Worm (Caenorhabditis elegans) whole organism, L1 larva: ENCODE measurements around the gene R10E11.9.

Experiments
- C04F5.9 ChIP-seq: sonication (generic microtip); optimal IDR thresholded peaks from 2 replicates; lab custom pipeline; 2016; ENCODE audit warnings: missing genetic modification characterization, missing compliant biosample characterization
- C16A3.4 ChIP-seq: fragments of 150-350 bp; optimal IDR thresholded peaks from 2 replicates; lab custom pipeline; 2014; ENCODE audit warnings: missing biosample characterization, missing genetic modification characterization
- alr-1 ChIP-seq: fragments of 200-800 bp; sonication (Bioruptor generic); optimal IDR thresholded peaks from 2 replicates; lab custom pipeline; 2018; ENCODE audit warnings: borderline replicate concordance, mild to moderate bottlenecking, missing genetic modification characterization, missing compliant biosample characterization
- ceh-63 ChIP-seq: fragments of 200-800 bp; sonication (Bioruptor generic); optimal IDR thresholded peaks from 2 replicates; lab custom pipeline; 2018; ENCODE audit warnings: mild to moderate bottlenecking, missing genetic modification characterization, missing compliant biosample characterization
- ceh-8 ChIP-seq: fragments of 200-800 bp; sonication (Bioruptor generic); optimal IDR thresholded peaks from 2 replicates; lab custom pipeline; 2018; ENCODE audit warnings: mild to moderate bottlenecking, missing genetic modification characterization, moderate library complexity, missing compliant biosample characterization
- ceh-82 ChIP-seq, 3 experiments: fragments of 150-350 bp in 1 of 3; sonication (generic microtip) in 2 of 3; optimal IDR thresholded peaks; 2 replicates each; lab custom pipeline; 2014 to 2017; ENCODE audit warnings: missing biosample characterization in 3 of 3, missing genetic modification characterization in 3 of 3
- ceh-88 ChIP-seq: fragments of 200-800 bp; sonication (Bioruptor generic); IDR thresholded peaks from 2 replicates; pipeline ENCODE4 v1.3.6; 2022; ENCODE audit warnings: missing genetic modification characterization, missing compliant biosample characterization
- ceh-90 ChIP-seq: sonication (generic microtip); optimal IDR thresholded peaks from 2 replicates; lab custom pipeline; 2016; ENCODE audit warnings: missing genetic modification characterization, missing compliant biosample characterization
- dsc-1 ChIP-seq: sonication (generic microtip); optimal IDR thresholded peaks from 2 replicates; lab custom pipeline; 2016; ENCODE audit warnings: mild to moderate bottlenecking, missing genetic modification characterization, missing compliant biosample characterization
- efl-1 ChIP-seq, 4 experiments: fragments of 150-350 bp; optimal IDR thresholded peaks in 3 of 4; peaks in 1 of 4; 1 replicate in 1 of 4; 2 replicates in 3 of 4; lab custom pipeline; 2014; ENCODE audit warnings: missing biosample characterization in 2 of 4, missing genetic modification characterization in 2 of 4, missing genetic modification reagents in 2 of 4
- egl-13 ChIP-seq: sonication (generic microtip); optimal IDR thresholded peaks from 2 replicates; lab custom pipeline; 2016; ENCODE audit warnings: missing genotype, missing genetic modification reagents, missing genetic modification characterization, missing compliant biosample characterization
- elt-2 ChIP-seq: sonication (generic microtip); optimal IDR thresholded peaks from 2 replicates; lab custom pipeline; 2016; ENCODE audit warnings: missing genetic modification characterization, mild to moderate bottlenecking, inconsistent platforms, missing compliant biosample characterization, missing genetic modification reagents
- fkh-10 ChIP-seq: sonication (generic microtip); optimal IDR thresholded peaks from 2 replicates; lab custom pipeline; 2017; ENCODE audit warnings: missing biosample characterization, missing genetic modification reagents, missing genetic modification characterization
- fkh-8 ChIP-seq: sonication (generic microtip); optimal IDR thresholded peaks from 2 replicates; lab custom pipeline; 2016; ENCODE audit warnings: mild to moderate bottlenecking, missing genetic modification characterization, missing compliant biosample characterization
- hlh-17 ChIP-seq: fragments of 200-800 bp; sonication (Bioruptor generic); optimal IDR thresholded peaks from 2 replicates; lab custom pipeline; 2018; ENCODE audit warnings: missing genetic modification characterization, mild to moderate bottlenecking, missing compliant biosample characterization, moderate library complexity, borderline replicate concordance
- lin-13 ChIP-seq: fragments of 150-350 bp; optimal IDR thresholded peaks from 2 replicates; lab custom pipeline; 2014; ENCODE audit warnings: missing biosample characterization, missing genetic modification reagents, missing genetic modification characterization
- lin-14 ChIP-seq: fragments of 200-800 bp; sonication (Bioruptor generic); optimal IDR thresholded peaks from 2 replicates; lab custom pipeline; 2018; ENCODE audit warnings: mild to moderate bottlenecking, missing genetic modification characterization, moderate library complexity, missing compliant biosample characterization
- lin-15B ChIP-seq: fragments of 150-350 bp; sonication (generic microtip); optimal IDR thresholded peaks from 3 replicates; lab custom pipeline; 2014; ENCODE audit warnings: missing biosample characterization, missing genetic modification characterization
- lin-35 ChIP-seq, 2 experiments: fragments of 150-350 bp; optimal IDR thresholded peaks; 2 replicates each; lab custom pipeline; 2014; ENCODE audit warnings: missing biosample characterization in 2 of 2, missing genetic modification characterization in 2 of 2, missing genetic modification reagents in 2 of 2
- lsy-2 ChIP-seq, 2 experiments: fragments of 150-350 bp; optimal IDR thresholded peaks; 2 replicates each; lab custom pipeline; 2014; ENCODE audit warnings: missing biosample characterization in 2 of 2, missing genetic modification characterization in 2 of 2
- mdl-1 ChIP-seq, 2 experiments: fragments of 150-350 bp; optimal IDR thresholded peaks; 2 replicates each; lab custom pipeline; 2014 to 2017; ENCODE audit warnings: missing biosample characterization in 2 of 2, missing genetic modification characterization in 2 of 2, inconsistent platforms in 1 of 2
- mef-2 ChIP-seq: fragments of 150-350 bp; optimal IDR thresholded peaks from 2 replicates; lab custom pipeline; 2014; ENCODE audit warnings: missing biosample characterization, missing genetic modification characterization
- nhr-12 ChIP-seq: sonication (generic microtip); optimal IDR thresholded peaks from 2 replicates; lab custom pipeline; 2017; ENCODE audit warnings: missing biosample characterization, missing genetic modification characterization
- nhr-19 ChIP-seq: fragments of 200-800 bp; sonication (Bioruptor generic); conservative IDR thresholded peaks from 2 replicates; pipeline ENCODE4 v1.3.6; 2022; ENCODE audit warnings: missing genetic modification characterization, missing compliant biosample characterization
- nhr-20 ChIP-seq: sonication (generic microtip); optimal IDR thresholded peaks from 2 replicates; lab custom pipeline; 2016; ENCODE audit warnings: mild to moderate bottlenecking, missing genetic modification characterization, missing compliant biosample characterization
- nhr-237 ChIP-seq: fragments of 150-350 bp; optimal IDR thresholded peaks from 2 replicates; lab custom pipeline; 2014; ENCODE audit warnings: missing biosample characterization, missing genetic modification characterization
- nhr-28 ChIP-seq: fragments of 150-350 bp; optimal IDR thresholded peaks from 2 replicates; lab custom pipeline; 2014; ENCODE audit warnings: missing biosample characterization, missing genetic modification characterization
- nhr-47 ChIP-seq: sonication (generic microtip); optimal IDR thresholded peaks from 2 replicates; lab custom pipeline; 2016; ENCODE audit warnings: mild to moderate bottlenecking, missing genetic modification characterization, moderate library complexity, missing compliant biosample characterization
- nhr-71 ChIP-seq: sonication (generic microtip); optimal IDR thresholded peaks from 2 replicates; lab custom pipeline; 2016; ENCODE audit warnings: mild to moderate bottlenecking, missing genetic modification characterization, moderate library complexity, missing compliant biosample characterization
- nhr-76 ChIP-seq: sonication (generic microtip); optimal IDR thresholded peaks from 2 replicates; lab custom pipeline; 2017; ENCODE audit warnings: missing biosample characterization, missing genetic modification characterization
- nhr-85 ChIP-seq: sonication (generic microtip); peaks from one replicate; lab custom pipeline; 2016; ENCODE audit warnings: missing genetic modification characterization, inconsistent platforms, missing compliant biosample characterization
- pag-3 ChIP-seq: sonication (generic microtip); optimal IDR thresholded peaks from 2 replicates; lab custom pipeline; 2017; ENCODE audit warnings: missing genetic modification characterization, mild to moderate bottlenecking, missing compliant biosample characterization, antibody characterized with exemption, borderline replicate concordance; ENCODE audit not compliant: insufficient read depth
- pax-3 ChIP-seq: fragments of 200-800 bp; sonication (Bioruptor generic); optimal IDR thresholded peaks from 2 replicates; lab custom pipeline; 2018; ENCODE audit warnings: mild to moderate bottlenecking, missing genetic modification characterization, moderate library complexity, missing compliant biosample characterization
- rnt-1 ChIP-seq: sonication (generic microtip); optimal IDR thresholded peaks from 2 replicates; lab custom pipeline; 2016; ENCODE audit warnings: mild to moderate bottlenecking, missing genetic modification characterization, moderate library complexity, missing compliant biosample characterization
- skn-1 ChIP-seq: fragments of 150-350 bp; optimal IDR thresholded peaks from 2 replicates; lab custom pipeline; 2014; ENCODE audit warnings: missing biosample characterization, missing genetic modification characterization
- snpc-4 ChIP-seq: fragments of 150-350 bp; optimal IDR thresholded peaks from 2 replicates; lab custom pipeline; 2014; ENCODE audit warnings: missing biosample characterization, missing genetic modification characterization
- snu-23 ChIP-seq: sonication (generic microtip); optimal IDR thresholded peaks from 2 replicates; lab custom pipeline; 2016; ENCODE audit warnings: missing genetic modification characterization, missing compliant biosample characterization
- swsn-7 ChIP-seq: sonication (generic microtip); optimal IDR thresholded peaks from 2 replicates; lab custom pipeline; 2016; ENCODE audit warnings: missing genetic modification characterization, missing compliant biosample characterization
- tbx-2 ChIP-seq: sonication (generic microtip); optimal IDR thresholded peaks from 2 replicates; lab custom pipeline; 2016; ENCODE audit warnings: missing genetic modification characterization, missing compliant biosample characterization
- unc-130 ChIP-seq: fragments of 150-350 bp; optimal IDR thresholded peaks from 2 replicates; lab custom pipeline; 2017; ENCODE audit warnings: missing biosample characterization, missing genetic modification characterization, inconsistent platforms
- vab-15 ChIP-seq: sonication (generic microtip); optimal IDR thresholded peaks from 2 replicates; lab custom pipeline; 2017; ENCODE audit warnings: missing genotype, mild to moderate bottlenecking, missing genetic modification characterization, missing compliant biosample characterization
- xbp-1 ChIP-seq: sonication (generic microtip); optimal IDR thresholded peaks from 2 replicates; lab custom pipeline; 2016; ENCODE audit warnings: missing genetic modification characterization, missing compliant biosample characterization
- zip-4 ChIP-seq: fragments of 200-800 bp; sonication (Bioruptor generic); optimal IDR thresholded peaks from 2 replicates; lab custom pipeline; 2018; ENCODE audit warnings: mild to moderate bottlenecking, missing genetic modification characterization, moderate library complexity, missing compliant biosample characterization
- ztf-4 ChIP-seq: fragments of 150-350 bp; optimal IDR thresholded peaks from 2 replicates; lab custom pipeline; 2014; ENCODE audit warnings: missing biosample characterization, missing genetic modification characterization

R10E11.9 gene

DNA sequence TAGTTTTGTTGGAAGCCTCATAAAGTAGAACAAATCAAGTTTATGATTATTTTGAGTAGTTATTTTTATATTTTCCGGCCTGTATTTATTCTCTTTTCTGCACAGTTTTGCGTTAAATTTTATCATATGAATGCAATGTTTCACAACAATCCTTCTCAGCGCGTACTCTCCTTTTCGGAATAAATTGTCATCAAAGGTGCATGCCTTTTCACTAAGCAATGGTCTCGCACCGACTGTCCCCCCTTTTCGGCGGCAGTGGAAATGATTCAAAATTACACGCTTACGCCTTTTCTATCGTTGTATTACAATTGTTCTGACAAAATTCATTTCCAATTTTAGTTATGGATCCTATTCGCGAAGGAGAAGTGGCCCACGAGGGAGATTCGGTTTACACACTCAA, 46.3 kb downstream of the R10E11.9 start, which contains the start of the genes iff-1 and cdk-1 (continued):
- TF ChIP-seq ceh-88 (GFP tag; lab: Robert Waterston, UW) (no peak), rnt-1 (tag; lab: Kevin White, UChicago) (peak; percentile 43), efl-1 (optimal IDR thresholded peaks at IDR 0.05; lab: Kevin White, UChicago) (peak; percentile 87 to 95), efl-1 (GFP tag; optimal IDR thresholded peaks at IDR 0.05 in 1 of 2; lab: Kevin White, UChicago) (peak; percentile 89 to 98), fkh-10 (no peak), nhr-47 (tag; lab: Kevin White, UChicago) (peak; percentile 7), ceh-8 (GFP tag; lab: Kevin White, UChicago) (no peak), nhr-71 (tag; lab: Kevin White, UChicago) (peak; percentile 24), nhr-76 (tag; lab: Kevin White, UChicago) (no peak), snpc-4 (tag; lab: Kevin White, UChicago) (no peak), tbx-2 (tag; lab: Kevin White, UChicago) (peak; percentile 0), fkh-8 (tag; lab: Kevin White, UChicago) (no peak), skn-1 (tag; lab: Kevin White, UChicago) (peak; percentile 83), elt-2 (tag; lab: Kevin White, UChicago) (no peak), lsy-2 (tag; optimal IDR thresholded peaks at IDR 0.05; lab: Kevin White, UChicago) (peak; percentile 57 to 82), lin-13 (GFP tag; lab: Kevin White, UChicago) (no peak), ceh-63 (no peak), vab-15 (tag; lab: Kevin White, UChicago) (no peak), dsc-1 (tag; lab: Kevin White, UChicago) (no peak), C16A3.4 (peak; percentile 43), zip-4 (GFP tag; lab: Kevin White, UChicago) (no peak), mef-2 (no peak), ceh-82 (tag; optimal IDR thresholded peaks at IDR 0.05; lab: Kevin White, UChicago) (peak in 1 of 3 experiments; percentile 47), xbp-1 (peak; percentile 8), pax-3 (no peak), ztf-4 (tag; lab: Kevin White, UChicago) (no peak), nhr-237 (tag; lab: Kevin White, UChicago) (no peak), lin-35 (GFP tag; optimal IDR thresholded peaks at IDR 0.05; lab: Kevin White, UChicago) (peak; percentile 82 to 94), alr-1 (tag; lab: Kevin White, UChicago) (no peak)

DNA sequence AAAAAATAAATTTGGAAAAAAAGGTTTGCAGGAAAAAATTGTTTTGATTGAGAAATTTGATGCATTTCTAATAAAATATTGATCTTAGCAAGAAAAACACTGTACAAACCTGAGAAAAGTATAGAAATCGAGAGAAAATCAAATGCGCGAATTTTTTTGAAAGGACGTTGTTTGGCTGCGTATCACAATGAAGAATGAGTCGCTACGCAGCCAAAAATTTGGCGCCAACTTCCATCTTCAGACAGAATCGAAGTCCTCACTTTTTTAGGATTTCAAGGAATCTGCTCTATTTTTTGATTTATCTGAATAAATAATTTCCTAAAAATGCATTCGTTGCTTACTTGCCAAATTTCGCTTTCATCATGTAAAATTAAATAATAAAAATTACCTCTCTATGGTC, 46.8 kb downstream of the R10E11.9 start:
- TF ChIP-seq efl-1 (optimal IDR thresholded peaks at IDR 0.05; lab: Kevin White, UChicago) (peak in 1 of 2 experiments; percentile 52), efl-1 (GFP tag; optimal IDR thresholded peaks at IDR 0.05 in 1 of 2; lab: Kevin White, UChicago) (peak in 1 of 2 experiments; percentile 47), hlh-17 (no peak)
- TF ChIP-seq, all 84 proteins: peak for 1

DNA sequence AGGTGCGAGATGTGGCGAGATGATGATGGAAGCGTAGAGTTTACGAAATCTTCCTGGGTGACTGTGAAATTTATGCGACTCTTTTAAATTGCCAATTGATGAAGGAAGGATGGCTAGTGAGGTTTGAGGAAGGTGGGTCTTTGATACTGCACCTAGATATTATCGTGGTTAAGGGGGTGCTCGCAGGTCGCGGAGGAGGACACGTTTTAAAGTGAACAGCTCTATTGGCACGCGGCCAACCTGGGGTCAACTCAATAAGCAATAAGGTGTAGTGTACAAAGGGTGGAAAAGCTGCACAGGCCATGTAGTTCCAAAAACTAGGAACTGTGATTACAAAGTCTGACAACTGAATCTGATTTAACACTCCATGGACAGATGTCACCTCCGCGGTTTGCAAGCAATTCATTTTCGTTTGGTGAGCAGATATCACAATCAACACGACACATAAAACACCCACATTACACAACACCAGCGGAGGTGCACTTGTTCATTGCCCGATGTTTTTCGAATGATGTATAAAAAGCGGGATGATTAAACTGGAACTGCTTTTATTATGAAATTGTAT, 48.0 kb downstream of the R10E11.9 start:
- TF ChIP-seq lin-13 (GFP tag; lab: Kevin White, UChicago), result no peak
- peak; percentile 32 for TF ChIP-seq rnt-1 (tag; lab: Kevin White, UChicago)
- no peak for TF ChIP-seq egl-13
- no peak for TF ChIP-seq nhr-85 (tag; lab: Kevin White, UChicago)
- TF ChIP-seq lin-14, result peak; percentile 20
- no peak for TF ChIP-seq C04F5.9 (tag; lab: Kevin White, UChicago)
- no peak for TF ChIP-seq efl-1 (optimal IDR thresholded peaks at IDR 0.05; lab: Kevin White, UChicago)
- peak in 1 of 2 experiments; percentile 80 for TF ChIP-seq efl-1 (GFP tag; optimal IDR thresholded peaks at IDR 0.05 in 1 of 2; lab: Kevin White, UChicago)
- no peak for TF ChIP-seq fkh-10
- TF ChIP-seq nhr-28 (tag; lab: Kevin White, UChicago), result no peak

DNA sequence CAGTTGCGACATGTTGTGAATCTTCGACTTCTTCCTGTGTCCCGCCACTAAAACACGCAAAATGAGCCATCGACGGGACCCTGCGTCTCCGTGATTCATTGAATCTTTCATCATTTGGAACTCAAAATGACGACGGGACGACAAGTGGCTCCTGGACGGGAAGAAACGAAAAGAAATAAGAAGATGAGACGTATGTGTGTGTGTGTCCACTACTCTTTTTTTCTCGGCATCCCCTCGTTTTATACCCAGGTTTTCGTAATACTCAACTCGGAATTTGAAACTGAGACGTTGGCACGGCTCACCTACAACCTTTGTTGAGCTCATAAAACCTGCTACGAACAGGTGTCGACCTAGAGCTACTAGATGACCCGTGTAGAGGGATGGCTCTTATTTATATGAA, 48.9 kb downstream of the R10E11.9 start:
- TF ChIP-seq nhr-85 (tag; lab: Kevin White, UChicago) (no peak), swsn-7 (tag; lab: Kevin White, UChicago) (no peak), ceh-90 (tag; lab: Kevin White, UChicago) (no peak), nhr-12 (tag; lab: Kevin White, UChicago) (no peak), nhr-28 (tag; lab: Kevin White, UChicago) (no peak), nhr-71 (tag; lab: Kevin White, UChicago) (peak; percentile 64), zip-4 (GFP tag; lab: Kevin White, UChicago) (no peak), pag-3 (tag; lab: Kevin White, UChicago) (peak; percentile 83), nhr-20 (tag; lab: Kevin White, UChicago) (peak; percentile 33), lin-14 (peak; percentile 73), vab-15 (tag; lab: Kevin White, UChicago) (no peak), efl-1 (optimal IDR thresholded peaks at IDR 0.05; lab: Kevin White, UChicago) (peak in 1 of 2 experiments; percentile 6), efl-1 (GFP tag; optimal IDR thresholded peaks at IDR 0.05 in 1 of 2; lab: Kevin White, UChicago) (no peak), mdl-1 (tag; optimal IDR thresholded peaks at IDR 0.05; lab: Kevin White, UChicago) (no peak), unc-130 (tag; lab: Kevin White, UChicago) (peak; percentile 9), nhr-19 (GFP tag; lab: Robert Waterston, UW) (peak; percentile 22; the same call in 1 of the 2 replicates), rnt-1 (tag; lab: Kevin White, UChicago) (peak; percentile 59), lin-15B (tag; lab: Kevin White, UChicago) (no peak), snu-23 (GFP tag; lab: Kevin White, UChicago) (peak; percentile 58)
